Worm (Caenorhabditis elegans) whole organism, midembryonic: ENCODE measurements around the gene F58E1.13.

Source experiments
- T22C8.4 ChIP-seq: fragments of 200-800 bp; sonication (Bioruptor generic); IDR thresholded peaks from 2 replicates; pipeline ENCODE4 v1.3.6; 2022; ENCODE audit warnings: missing genetic modification characterization, missing compliant biosample characterization
- flt-1 ChIP-seq: fragments of 200-800 bp; sonication (Bioruptor generic); IDR thresholded peaks from 2 replicates; pipeline ENCODE4 v1.3.6; 2022; ENCODE audit warnings: missing genetic modification characterization, missing compliant biosample characterization
- klf-2 ChIP-seq: fragments of 200-800 bp; sonication (Bioruptor generic); conservative IDR thresholded peaks from 2 replicates; pipeline ENCODE4 v1.3.6; 2022; ENCODE audit warnings: missing genetic modification reagents, missing genetic modification characterization, missing compliant biosample characterization
- med-1 ChIP-seq: sonication (generic microtip); optimal IDR thresholded peaks from 2 replicates; lab custom pipeline; 2017; ENCODE audit warnings: missing genetic modification characterization, mild to moderate bottlenecking, missing compliant biosample characterization, antibody characterized with exemption, missing genetic modification reagents; ENCODE audit not compliant: insufficient read depth
- tab-1 ChIP-seq: fragments of 200-800 bp; sonication (Bioruptor generic); IDR thresholded peaks from 2 replicates; pipeline ENCODE4 v1.3.6; 2022; ENCODE audit warnings: missing genetic modification characterization, missing compliant biosample characterization
- ztf-23 ChIP-seq: fragments of 200-800 bp; sonication (Bioruptor generic); IDR thresholded peaks from 2 replicates; pipeline ENCODE4 v1.3.6; 2022; ENCODE audit warnings: missing genetic modification reagents, missing genetic modification characterization, missing compliant biosample characterization

DNA sequence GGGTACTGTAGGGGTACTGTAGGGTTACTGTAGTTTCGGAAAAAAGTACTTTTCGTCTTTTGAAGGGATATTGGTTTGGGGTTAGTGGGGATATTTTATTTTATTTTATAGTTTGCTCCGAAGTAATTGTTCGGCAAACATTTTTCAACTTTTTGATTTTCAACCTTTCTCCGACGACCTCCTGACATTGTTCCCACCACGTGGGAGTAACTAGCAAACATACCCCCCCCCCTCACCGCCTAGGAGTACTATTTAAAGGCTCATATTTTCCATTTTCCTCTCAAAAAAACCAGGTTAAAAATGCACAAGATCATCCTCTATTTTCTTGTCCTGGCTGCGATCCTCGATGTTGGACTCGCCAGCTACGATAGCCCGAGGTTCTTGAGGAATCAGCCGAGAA, 29.6 kb downstream of the F58E1.13 start, which contains the start of gene srlf-29:
- TF ChIP-seq tab-1 (GFP tag; lab: Robert Waterston, UW) (no peak), flt-1 (no peak), T22C8.4 (GFP tag; lab: Robert Waterston, UW) (no peak), med-1 (no peak), klf-2 (no peak), ztf-23 (GFP tag; lab: Robert Waterston, UW) (no peak)
